Worm (Caenorhabditis elegans) whole organism, L3 larva: Measurements from ENCODE around the gene T10C6.16.

Experiments used
- R02D3.7 ChIP-seq: fragments of 150-350 bp; optimal IDR thresholded peaks from 2 replicates; lab custom pipeline; 2014; ENCODE audit warnings: missing biosample characterization, missing genetic modification characterization
- ZK546.5 ChIP-seq: sonication (generic microtip); optimal IDR thresholded peaks from 2 replicates; lab custom pipeline; 2017; ENCODE audit warnings: missing biosample characterization, missing genetic modification characterization
- aly-2 ChIP-seq: fragments of 150-350 bp; optimal IDR thresholded peaks from 2 replicates; lab custom pipeline; 2014; ENCODE audit warnings: missing biosample characterization, missing genetic modification characterization
- ama-1 ChIP-seq: fragments of 150-350 bp; optimal IDR thresholded peaks from 2 replicates; lab custom pipeline; 2018
- ceh-16 ChIP-seq: sonication (generic microtip); optimal IDR thresholded peaks from 2 replicates; lab custom pipeline; 2017; ENCODE audit warnings: missing biosample characterization, missing genetic modification characterization
- ceh-82 ChIP-seq: fragments of 150-350 bp; optimal IDR thresholded peaks from 2 replicates; lab custom pipeline; 2014; ENCODE audit warnings: missing biosample characterization, missing genetic modification characterization
- ceh-9 ChIP-seq: sonication (generic microtip); optimal IDR thresholded peaks from 2 replicates; lab custom pipeline; 2018; ENCODE audit warnings: missing biosample characterization, missing genetic modification characterization
- egl-27 ChIP-seq: sonication (generic microtip); optimal IDR thresholded peaks from 4 replicates; lab custom pipeline; 2017; ENCODE audit warnings: missing biosample characterization, missing genetic modification reagents, missing genetic modification characterization
- egl-5 ChIP-seq: fragments of 150-350 bp; optimal IDR thresholded peaks from 2 replicates; lab custom pipeline; 2017; ENCODE audit warnings: missing biosample characterization, missing genetic modification reagents, missing genetic modification characterization, inconsistent platforms
- elt-1 ChIP-seq: fragments of 150-350 bp; optimal IDR thresholded peaks from 2 replicates; lab custom pipeline; 2014; ENCODE audit warnings: missing biosample characterization, missing genetic modification characterization
- elt-2 ChIP-seq: sonication (generic microtip); optimal IDR thresholded peaks from 2 replicates; lab custom pipeline; 2016; ENCODE audit warnings: missing genetic modification reagents, mild to moderate bottlenecking, missing genetic modification characterization, missing compliant biosample characterization
- elt-3 ChIP-seq, 3 experiments: fragments of 150-350 bp in 1 of 3; sonication (generic microtip) in 2 of 3; optimal IDR thresholded peaks; 2 replicates in 2 of 3; 4 replicates in 1 of 3; lab custom pipeline; 2014 to 2017; ENCODE audit warnings: missing biosample characterization in 3 of 3, missing genetic modification characterization in 3 of 3
- eor-1 ChIP-seq, 2 experiments: fragments of 150-350 bp; optimal IDR thresholded peaks; 2 replicates each; lab custom pipeline; 2014 to 2018; ENCODE audit warnings: missing biosample characterization in 2 of 2, missing genetic modification characterization in 2 of 2
- fkh-2 ChIP-seq: fragments of 150-350 bp; optimal IDR thresholded peaks from 2 replicates; lab custom pipeline; 2014; ENCODE audit warnings: missing biosample characterization, missing genetic modification reagents, missing genetic modification characterization
- fos-1 ChIP-seq: fragments of 150-350 bp; optimal IDR thresholded peaks from 2 replicates; lab custom pipeline; 2014; ENCODE audit warnings: missing biosample characterization, missing genetic modification characterization
- jun-1 ChIP-seq: fragments of 150-350 bp; optimal IDR thresholded peaks from 2 replicates; lab custom pipeline; 2014; ENCODE audit warnings: missing biosample characterization, missing genetic modification reagents, missing genetic modification characterization
- lin-39 ChIP-seq: fragments of 150-350 bp; optimal IDR thresholded peaks from 2 replicates; lab custom pipeline; 2018; ENCODE audit warnings: missing biosample characterization, missing genetic modification reagents, missing genetic modification characterization
- mdl-1 ChIP-seq: fragments of 150-350 bp; optimal IDR thresholded peaks from 2 replicates; lab custom pipeline; 2014; ENCODE audit warnings: missing biosample characterization, missing genetic modification characterization
- mml-1 ChIP-seq: fragments of 150-350 bp; sonication (generic microtip); optimal IDR thresholded peaks from 3 replicates; lab custom pipeline; 2014; ENCODE audit warnings: missing biosample characterization, missing genetic modification characterization
- nhr-11 ChIP-seq: fragments of 150-350 bp; optimal IDR thresholded peaks from 2 replicates; lab custom pipeline; 2014; ENCODE audit warnings: missing biosample characterization, missing genetic modification characterization
- nhr-12 ChIP-seq: fragments of 150-350 bp; optimal IDR thresholded peaks from 2 replicates; lab custom pipeline; 2014; ENCODE audit warnings: missing biosample characterization, missing genetic modification characterization
- nhr-23 ChIP-seq: fragments of 150-350 bp; optimal IDR thresholded peaks from 2 replicates; lab custom pipeline; 2014; ENCODE audit warnings: missing biosample characterization, missing genetic modification reagents, missing genetic modification characterization
- nhr-25 ChIP-seq: sonication (generic microtip); optimal IDR thresholded peaks from 2 replicates; lab custom pipeline; 2017; ENCODE audit warnings: missing biosample characterization, missing genetic modification characterization
- nhr-43 ChIP-seq: sonication (generic microtip); optimal IDR thresholded peaks from 2 replicates; lab custom pipeline; 2016; ENCODE audit warnings: mild to moderate bottlenecking, missing genetic modification characterization, missing compliant biosample characterization; ENCODE audit not compliant: poor library complexity, severe bottlenecking
- nhr-77 ChIP-seq: fragments of 150-350 bp; optimal IDR thresholded peaks from 2 replicates; lab custom pipeline; 2014; ENCODE audit warnings: missing biosample characterization, missing genetic modification characterization
- pha-4 ChIP-seq: fragments of 150-350 bp; optimal IDR thresholded peaks from 2 replicates; lab custom pipeline; 2014; ENCODE audit warnings: missing biosample characterization, missing genetic modification reagents, missing genetic modification characterization
- sea-2 ChIP-seq: fragments of 150-350 bp; sonication (generic microtip); optimal IDR thresholded peaks from 4 replicates; lab custom pipeline; 2014; ENCODE audit warnings: missing biosample characterization, missing genetic modification reagents, missing genetic modification characterization
- skn-1 ChIP-seq: fragments of 150-350 bp; optimal IDR thresholded peaks from 2 replicates; lab custom pipeline; 2014; ENCODE audit warnings: missing biosample characterization, missing genetic modification characterization
- snpc-4 ChIP-seq: fragments of 150-350 bp; optimal IDR thresholded peaks from 2 replicates; lab custom pipeline; 2014; ENCODE audit warnings: missing biosample characterization, missing genetic modification characterization
- tbx-2 ChIP-seq: sonication (generic microtip); optimal IDR thresholded peaks from 2 replicates; lab custom pipeline; 2016; ENCODE audit warnings: mild to moderate bottlenecking, missing genetic modification characterization, missing compliant biosample characterization
- unc-39 ChIP-seq: sonication (generic microtip); optimal IDR thresholded peaks from 4 replicates; lab custom pipeline; 2017; ENCODE audit warnings: missing biosample characterization, missing genetic modification characterization
- unc-62 ChIP-seq: fragments of 150-350 bp; sonication (generic microtip); optimal IDR thresholded peaks from 4 replicates; lab custom pipeline; 2014; ENCODE audit warnings: missing biosample characterization, missing genetic modification reagents, missing genetic modification characterization
- ztf-4 ChIP-seq: fragments of 150-350 bp; optimal IDR thresholded peaks from 2 replicates; lab custom pipeline; 2014; ENCODE audit warnings: missing biosample characterization, missing genetic modification characterization

Gene T10C6.16

DNA sequence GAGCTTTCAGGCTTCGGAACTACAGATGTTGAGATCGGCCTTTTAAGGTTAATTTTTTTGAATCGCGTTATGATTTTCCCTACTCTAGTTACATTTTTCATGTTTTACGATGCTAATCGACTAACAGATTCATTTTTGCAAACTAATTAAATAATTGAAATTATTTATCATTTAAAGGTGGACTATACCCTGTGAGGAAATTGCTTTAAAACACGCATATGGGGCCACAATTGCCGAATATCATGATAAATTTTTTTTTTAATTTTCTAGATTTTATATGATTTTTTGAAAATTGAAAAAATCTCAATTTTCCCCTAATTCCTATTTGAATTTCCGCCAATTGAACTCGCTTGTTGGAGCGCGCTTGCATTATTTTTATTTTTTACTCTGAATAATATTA lies 29.2 kb upstream of the T10C6.16 start, which contains the start of gene fbxa-100:
TSS of gene fbxa-100 (minus strand) at position 101 of the 400 bp plus-strand sequence.
- no peak for TF ChIP-seq mml-1 (tag; lab: Kevin White, UChicago)

DNA sequence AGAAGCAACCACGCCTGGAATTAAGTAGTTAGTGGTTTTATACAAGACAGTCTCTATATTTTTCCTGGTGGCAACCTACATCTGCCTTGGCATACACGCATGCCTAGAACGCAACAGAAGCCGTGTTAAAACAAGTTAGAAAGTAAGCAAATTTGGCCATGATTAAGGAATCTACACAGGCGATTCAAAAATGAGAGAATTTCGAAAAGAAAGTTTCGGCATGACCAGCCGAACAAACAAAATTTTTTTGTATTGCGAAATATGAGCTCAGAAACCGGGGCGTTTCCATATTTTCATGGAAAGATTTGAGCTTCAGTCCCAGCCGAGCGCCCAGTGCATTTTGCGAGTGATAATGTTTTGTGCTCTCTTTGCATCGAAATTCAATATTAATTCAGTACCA lies 27.3 kb upstream of the T10C6.16 start, which contains the start of gene F14H3.15:
TSS of gene F14H3.15 (minus strand) at position 101 of the 400 bp plus-strand sequence.
- TF ChIP-seq aly-2 (tag; lab: Kevin White, UChicago) (no peak), nhr-25 (tag; lab: Kevin White, UChicago) (no peak), ceh-16 (tag; lab: Kevin White, UChicago) (no peak), elt-2 (tag; lab: Kevin White, UChicago) (no peak), unc-39 (tag; lab: Kevin White, UChicago) (no peak), lin-39 (tag; lab: Kevin White, UChicago) (no peak), fos-1 (tag; lab: Kevin White, UChicago) (no peak), nhr-11 (no peak), ceh-9 (no peak), pha-4 (no peak), nhr-23 (tag; lab: Kevin White, UChicago) (no peak), mdl-1 (tag; lab: Kevin White, UChicago) (no peak)
- TF ChIP-seq, all 47 proteins: peak for 0

DNA sequence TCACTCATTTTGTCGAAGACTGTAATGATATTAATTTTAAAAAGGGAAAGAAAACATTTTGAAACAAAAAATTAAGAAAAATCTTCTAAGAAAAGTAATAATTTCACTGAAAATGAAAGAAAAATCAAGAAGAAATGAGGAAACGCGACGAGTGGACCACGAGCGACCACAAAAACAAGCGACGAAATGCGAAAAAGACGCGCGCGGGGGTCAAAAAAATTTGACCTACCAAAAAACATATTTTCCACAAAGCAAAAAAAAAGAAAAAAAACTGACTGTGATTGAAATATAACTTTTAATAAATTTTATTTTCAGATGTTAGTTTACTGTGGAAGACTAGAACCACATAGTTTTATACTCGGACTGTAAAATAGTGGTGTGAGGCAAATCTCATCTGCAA lies 26.1 kb upstream of the T10C6.16 start, which contains the start of gene F14H3.6:
TSS of gene F14H3.6 (minus strand) at position 22 of the 400 bp plus-strand sequence.
- TF ChIP-seq eor-1 (tag; optimal IDR thresholded peaks at IDR 0.05; lab: Kevin White, UChicago) (no peak), nhr-77 (tag; lab: Kevin White, UChicago) (no peak), fkh-2 (no peak), sea-2 (no peak), egl-5 (tag; lab: Kevin White, UChicago) (no peak), ama-1 (no peak), nhr-43 (tag; lab: Kevin White, UChicago) (no peak), skn-1 (no peak), pha-4 (no peak), nhr-12 (tag; lab: Kevin White, UChicago) (no peak), egl-27 (tag; lab: Kevin White, UChicago) (no peak), R02D3.7 (tag; lab: Kevin White, UChicago) (no peak)

DNA sequence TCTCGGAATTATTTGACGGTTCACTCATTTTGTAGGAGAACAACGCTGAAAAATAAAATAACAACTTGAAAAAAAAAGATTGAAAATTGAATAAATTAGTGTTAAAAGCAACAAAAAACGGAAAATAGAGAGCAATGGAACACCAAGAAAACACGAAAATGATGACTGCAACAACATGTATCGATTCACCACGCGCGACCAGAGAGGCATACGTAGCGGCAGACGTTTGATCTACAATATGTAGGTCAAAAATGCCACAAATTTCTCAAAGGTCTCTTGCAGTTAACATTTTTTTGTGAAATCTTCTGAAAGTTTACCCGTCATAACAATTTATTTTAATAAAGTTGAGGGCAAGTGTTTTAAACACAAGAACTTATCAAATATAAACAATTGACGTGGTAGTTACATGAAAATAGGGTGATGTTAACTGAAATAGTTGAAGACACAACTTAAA lies 24.2 kb upstream of the T10C6.16 start, which contains the start of gene F14H3.5:
TSS of gene F14H3.5 (minus strand) at position 51 of the 454 bp plus-strand sequence.
- TF ChIP-seq ztf-4 (tag; lab: Kevin White, UChicago) (no peak), unc-62 (GFP tag; lab: Kevin White, UChicago) (no peak)

DNA sequence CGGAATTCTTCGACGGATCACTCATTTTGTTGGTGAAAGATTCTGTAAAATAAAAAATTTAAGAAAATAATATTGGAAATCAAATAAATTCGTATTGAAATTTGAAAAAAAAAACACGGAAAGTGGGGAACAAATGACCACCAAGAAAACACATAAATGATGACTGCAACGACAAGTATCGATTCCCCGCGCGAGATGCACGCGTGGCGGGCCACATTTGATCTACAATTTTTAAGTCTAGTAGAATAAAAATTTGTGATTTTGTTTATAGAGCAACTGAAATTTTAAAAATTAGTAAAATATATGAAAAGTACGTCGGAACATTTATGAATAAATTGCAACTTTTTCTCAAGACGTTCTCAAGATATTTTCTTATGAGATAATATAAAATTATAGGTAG lies 22.2 kb upstream of the T10C6.16 start, which contains the start of gene F14H3.4:
TSS of gene F14H3.4 (minus strand) at position 42 of the 400 bp plus-strand sequence.
- TF ChIP-seq elt-3 (tag; optimal IDR thresholded peaks at IDR 0.05; lab: Kevin White, UChicago): no peak
- TF ChIP-seq elt-1: no peak
- no peak for TF ChIP-seq fos-1 (tag; lab: Kevin White, UChicago)

DNA sequence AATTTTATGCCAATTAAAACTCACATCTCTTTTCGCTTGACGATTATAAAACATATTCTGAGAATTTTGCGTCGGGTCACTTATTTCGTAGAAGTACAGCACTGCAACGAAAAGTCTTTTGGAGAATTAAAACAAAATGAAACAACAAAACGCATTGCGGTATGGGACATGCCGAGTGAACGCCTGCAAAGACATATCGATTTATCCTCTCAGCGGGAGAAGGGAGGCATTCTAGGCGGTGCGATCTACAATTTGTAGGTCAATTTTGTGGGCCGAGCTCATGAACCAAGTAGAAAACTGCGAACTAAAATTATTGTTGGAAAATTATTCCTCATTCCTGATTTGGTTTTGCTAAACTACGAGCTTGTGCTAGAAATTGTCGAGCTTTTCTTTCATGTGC lies 20.6 kb upstream of the T10C6.16 start, which contains the start of gene F14H3.3:
TSS of gene F14H3.3 (minus strand) at position 101 of the 400 bp plus-strand sequence.
- TF ChIP-seq egl-5 (tag; lab: Kevin White, UChicago): no peak
- TF ChIP-seq mdl-1 (tag; lab: Kevin White, UChicago): no peak
- no peak for TF ChIP-seq tbx-2
- no peak for TF ChIP-seq fkh-2
- no peak for TF ChIP-seq aly-2 (tag; lab: Kevin White, UChicago)
- no peak for TF ChIP-seq sea-2
- no peak for TF ChIP-seq ceh-9
- TF ChIP-seq jun-1 (tag; lab: Kevin White, UChicago): no peak
- TF ChIP-seq egl-27 (tag; lab: Kevin White, UChicago): no peak
- TF ChIP-seq unc-62 (GFP tag; lab: Kevin White, UChicago): no peak
- no peak for TF ChIP-seq ZK546.5 (tag; lab: Kevin White, UChicago)
- TF ChIP-seq mml-1 (tag; lab: Kevin White, UChicago): no peak
- no peak for TF ChIP-seq ceh-82 (tag; lab: Kevin White, UChicago)
- no peak for TF ChIP-seq snpc-4 (tag; lab: Kevin White, UChicago)
